Fruit fly (Drosophila melanogaster) whole organism: ENCODE data around the gene CG8833.

Experiments
- CG8478 ChIP-seq: fragments of >200 bp; optimal IDR thresholded peaks from 2 replicates; lab custom pipeline; 2018; ENCODE audit warnings: inconsistent platforms
- Dll ChIP-seq: fragments of >200 bp; optimal IDR thresholded peaks from 2 replicates; lab custom pipeline; 2017
- pan ChIP-seq: fragments of >200 bp; optimal IDR thresholded peaks from 2 replicates; lab custom pipeline; 2017
- psq ChIP-seq: fragments of >200 bp; optimal IDR thresholded peaks from 2 replicates; lab custom pipeline; 2017
- usp ChIP-seq: fragments of >200 bp; optimal IDR thresholded peaks from 2 replicates; lab custom pipeline; 2017; ENCODE audit warnings: missing biosample characterization, missing genetic modification characterization, mixed read lengths

- TF ChIP-seq usp (no peak), psq (lab: Kevin White, UChicago) (no peak), CG8478 (no peak), Dll (lab: Kevin White, UChicago) (no peak), pan (no peak)
Measured at dm6 chr3L:13918774-13919173, 10.0 kb downstream of the CG8833 start.
